Worm (Caenorhabditis elegans): ENCODE data around the gene rpl-20.
"Not testable (repeated sequence)": the region's sequence is repeated elsewhere in the genome, so short reads cannot be mapped to it uniquely, and the experiment has no call there.

rpl-20 gene

ce11 chrIV:4763844-4764243 is 14.3 kb upstream of the rpl-20 start, which contains the start of gene Y17G9B.2:
Gene Y17G9B.2, plus strand, starts transcription at chrIV:4764144.
- TF ChIP-seq rpc-1 (optimal IDR thresholded peaks at IDR 0.05) (no peak), rpc-1 (tag; optimal IDR thresholded peaks at IDR 0.05) (no peak), F57C9.4 (tag; optimal IDR thresholded peaks at IDR 0.05) (no peak), lin-26 (GFP tag; IDR thresholded peaks at IDR 0.05) (no peak), attf-6 (GFP tag; IDR thresholded peaks at IDR 0.05) (no peak), F49E8.2 (tag; optimal IDR thresholded peaks at IDR 0.05; ENCODE audit: insufficient read depth) (no peak), lir-1 (GFP tag; conservative IDR thresholded peaks at IDR 0.05) (no peak), nhr-80 (tag; optimal IDR thresholded peaks at IDR 0.05) (no peak), nhr-120 (GFP tag; IDR thresholded peaks at IDR 0.05) (no peak), xnd-1 (tag; optimal IDR thresholded peaks at IDR 0.05) (no peak), lin-40 (tag; optimal IDR thresholded peaks at IDR 0.05) (no peak), ceh-40 (GFP tag; IDR thresholded peaks at IDR 0.05) (no peak), madf-8 (GFP tag; conservative IDR thresholded peaks at IDR 0.05) (no peak), dpl-1 (GFP tag; optimal IDR thresholded peaks at IDR 0.05) (no peak), C06A6.2 (GFP tag; conservative IDR thresholded peaks at IDR 0.05) (no peak), egrh-3 (GFP tag; IDR thresholded peaks at IDR 0.05) (no peak), nfyb-1 (GFP tag; IDR thresholded peaks at IDR 0.05) (no peak), Y56A3A.18 (GFP tag; IDR thresholded peaks at IDR 0.05) (no peak), mes-4 (tag; optimal IDR thresholded peaks at IDR 0.05) (no peak)

- TF ChIP-seq F33H1.4 (GFP tag; IDR thresholded peaks at IDR 0.05) = peak; percentile 49
- TF ChIP-seq snpc-4 (GFP tag; optimal IDR thresholded peaks at IDR 0.05) = not testable (repeated sequence)
- TF ChIP-seq snpc-4 (tag; optimal IDR thresholded peaks at IDR 0.05) = peak in 1 of 4 experiments; percentile 39
- peak; percentile 52 for TF ChIP-seq lsl-1 (GFP tag; optimal IDR thresholded peaks at IDR 0.05)
- peak; percentile 26; the same call in 1 of the 2 replicates for TF ChIP-seq hmg-1.2 (GFP tag; IDR thresholded peaks at IDR 0.05)
- TF ChIP-seq mcd-1 (GFP tag; IDR thresholded peaks at IDR 0.05) = peak; percentile 70
- peak; percentile 75 for TF ChIP-seq madf-6 (GFP tag; IDR thresholded peaks at IDR 0.05)
- peak; percentile 17 for TF ChIP-seq xnd-1 (tag; optimal IDR thresholded peaks at IDR 0.05)
Measured at ce11 chrIV:4762990-4763545, 13.5 kb upstream of the rpl-20 start.

DNA sequence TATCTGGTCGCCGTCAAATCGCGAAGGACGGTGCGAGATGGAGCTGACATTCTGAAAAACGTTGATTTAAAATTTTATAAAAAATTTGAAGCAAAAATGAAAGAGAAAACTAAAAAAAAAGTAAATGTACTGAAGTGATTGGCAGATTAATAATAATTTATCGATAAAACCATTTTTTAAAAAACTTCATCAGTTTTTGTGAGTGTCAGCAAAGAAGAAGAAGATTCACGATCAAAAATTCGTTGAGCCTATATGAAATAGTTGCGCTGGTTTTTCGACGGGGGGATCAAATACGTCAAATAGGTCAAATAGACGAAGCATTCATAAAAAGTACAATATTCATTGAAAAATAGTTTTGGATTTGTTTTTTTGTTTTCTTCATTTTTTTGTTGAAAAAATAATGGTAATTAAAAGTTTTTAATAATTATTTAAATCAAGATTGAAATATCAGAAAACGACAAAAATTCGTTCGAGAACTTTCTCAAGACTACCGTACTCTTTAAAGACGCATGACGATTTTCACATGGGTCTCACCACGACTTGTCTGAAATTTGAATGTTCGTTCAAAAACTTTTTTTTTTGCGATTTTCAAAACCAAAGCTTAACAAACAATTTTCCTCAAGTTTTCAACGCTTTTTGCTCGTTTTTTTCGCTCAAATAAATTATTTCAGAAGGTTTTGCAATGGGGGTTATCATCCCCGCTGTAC is 11.0 kb upstream of the rpl-20 start, which contains the start of the genes memi-1 and cyp-31A3:
Gene memi-1 (minus strand): TSS at position 51 of the 707 bp plus-strand sequence.
Gene cyp-31A3 (plus strand): TSS at position 672 of the 707 bp plus-strand sequence.
- TF ChIP-seq hrde-1 (tag; optimal IDR thresholded peaks at IDR 0.05; ENCODE audit: borderline replicate concordance) (no peak), madf-10 (tag; optimal IDR thresholded peaks at IDR 0.05) (no peak), let-607 (tag; optimal IDR thresholded peaks at IDR 0.05) (no peak), atf-7 (tag; optimal IDR thresholded peaks at IDR 0.05) (no peak), him-1 (tag; optimal IDR thresholded peaks at IDR 0.05) (no peak), ama-1 (optimal IDR thresholded peaks at IDR 0.05) (no peak), ama-1 (GFP tag; optimal IDR thresholded peaks at IDR 0.05) (no peak), tlf-1 (GFP tag; optimal IDR thresholded peaks at IDR 0.05) (peak; percentile 54), ceh-91 (GFP tag; IDR thresholded peaks at IDR 0.05) (peak; percentile 77), attf-3 (GFP tag; conservative IDR thresholded peaks at IDR 0.05) (no peak), ets-4 (GFP tag; optimal IDR thresholded peaks at IDR 0.05) (no peak), nhr-179 (tag; optimal IDR thresholded peaks at IDR 0.05) (no peak), K11D2.4 (GFP tag; IDR thresholded peaks at IDR 0.05) (no peak), ceh-79 (tag; optimal IDR thresholded peaks at IDR 0.05) (no peak), sea-2 (GFP tag; IDR thresholded peaks at IDR 0.05) (no peak), cebp-2 (GFP tag; IDR thresholded peaks at IDR 0.05) (no peak), F57C9.4 (tag; optimal IDR thresholded peaks at IDR 0.05) (no peak), T26A5.8 (tag; optimal IDR thresholded peaks at IDR 0.05) (no peak), bed-1 (GFP tag; IDR thresholded peaks at IDR 0.05) (no peak), ztf-28 (GFP tag; IDR thresholded peaks at IDR 0.05) (no peak), aptf-2 (GFP tag; conservative IDR thresholded peaks at IDR 0.05) (no peak), ekl-4 (GFP tag; IDR thresholded peaks at IDR 0.05) (peak; percentile 75), ceh-58 (GFP tag; IDR thresholded peaks at IDR 0.05) (no peak)
